Worm (Caenorhabditis elegans) whole organism, L3 larva: Measurements from ENCODE around the gene hst-2.

Source experiments
- ceh-28 ChIP-seq: fragments of 150-350 bp; optimal IDR thresholded peaks from 2 replicates; lab custom pipeline; 2014; ENCODE audit warnings: missing biosample characterization, missing genetic modification reagents, missing genetic modification characterization
- elt-2 ChIP-seq: sonication (generic microtip); optimal IDR thresholded peaks from 2 replicates; lab custom pipeline; 2016; ENCODE audit warnings: missing genetic modification reagents, mild to moderate bottlenecking, missing genetic modification characterization, missing compliant biosample characterization
- elt-3 ChIP-seq, 3 experiments: fragments of 150-350 bp in 1 of 3; sonication (generic microtip) in 2 of 3; optimal IDR thresholded peaks; 2 replicates in 2 of 3; 4 replicates in 1 of 3; lab custom pipeline; 2014 to 2017; ENCODE audit warnings: missing biosample characterization in 3 of 3, missing genetic modification characterization in 3 of 3
- fos-1 ChIP-seq: fragments of 150-350 bp; optimal IDR thresholded peaks from 2 replicates; lab custom pipeline; 2014; ENCODE audit warnings: missing biosample characterization, missing genetic modification characterization
- jun-1 ChIP-seq: fragments of 150-350 bp; optimal IDR thresholded peaks from 2 replicates; lab custom pipeline; 2014; ENCODE audit warnings: missing biosample characterization, missing genetic modification reagents, missing genetic modification characterization
- lin-15B ChIP-seq: fragments of 150-350 bp; optimal IDR thresholded peaks from 2 replicates; lab custom pipeline; 2014; ENCODE audit warnings: missing biosample characterization, missing genetic modification characterization
- nhr-237 ChIP-seq: fragments of 150-350 bp; optimal IDR thresholded peaks from 2 replicates; lab custom pipeline; 2014; ENCODE audit warnings: missing biosample characterization, missing genetic modification characterization
- nhr-28 ChIP-seq: fragments of 150-350 bp; optimal IDR thresholded peaks from 2 replicates; lab custom pipeline; 2014; ENCODE audit warnings: missing biosample characterization, missing genetic modification characterization
- nhr-76 ChIP-seq: fragments of 150-350 bp; sonication (generic microtip); optimal IDR thresholded peaks from 5 replicates; lab custom pipeline; 2014; ENCODE audit warnings: missing biosample characterization, missing genetic modification characterization
- pha-4 ChIP-seq: fragments of 150-350 bp; optimal IDR thresholded peaks from 2 replicates; lab custom pipeline; 2014; ENCODE audit warnings: missing biosample characterization, missing genetic modification reagents, missing genetic modification characterization
- sea-2 ChIP-seq: fragments of 150-350 bp; sonication (generic microtip); optimal IDR thresholded peaks from 4 replicates; lab custom pipeline; 2014; ENCODE audit warnings: missing biosample characterization, missing genetic modification reagents, missing genetic modification characterization
- skn-1 ChIP-seq: fragments of 150-350 bp; optimal IDR thresholded peaks from 2 replicates; lab custom pipeline; 2014; ENCODE audit warnings: missing biosample characterization, missing genetic modification characterization
- unc-62 ChIP-seq: fragments of 150-350 bp; sonication (generic microtip); optimal IDR thresholded peaks from 4 replicates; lab custom pipeline; 2014; ENCODE audit warnings: missing biosample characterization, missing genetic modification reagents, missing genetic modification characterization

ce11 chrX:11160537-11160936 is 46.4 kb downstream of the hst-2 start, which contains the start of gene C05C9.1:
- TF ChIP-seq skn-1 (tag; lab: Kevin White, UChicago) (no peak), lin-15B (no peak), nhr-237 (tag; lab: Kevin White, UChicago) (no peak), elt-3 (tag; optimal IDR thresholded peaks at IDR 0.05; lab: Kevin White, UChicago) (no peak), nhr-28 (no peak), unc-62 (GFP tag; lab: Kevin White, UChicago) (no peak), pha-4 (no peak), ceh-28 (tag; lab: Kevin White, UChicago) (no peak), jun-1 (tag; lab: Kevin White, UChicago) (no peak), sea-2 (GFP tag; lab: Kevin White, UChicago) (no peak), elt-2 (no peak), nhr-76 (tag; lab: Kevin White, UChicago) (no peak), fos-1 (tag; lab: Kevin White, UChicago) (no peak)
